Worm (Caenorhabditis elegans) whole organism, L4 larva: ENCODE data around the gene str-3.

Experiments
- D1046.2 ChIP-seq: fragments of 200-800 bp; sonication (Bioruptor generic); IDR thresholded peaks from 2 replicates; pipeline ENCODE4 v1.3.6; 2022; ENCODE audit warnings: missing genetic modification characterization, missing compliant biosample characterization
- F10B5.3 ChIP-seq: sonication (generic microtip); optimal IDR thresholded peaks from 2 replicates; lab custom pipeline; 2016; ENCODE audit warnings: mild to moderate bottlenecking, missing genetic modification characterization, missing compliant biosample characterization
- F26F4.8 ChIP-seq: fragments of 200-800 bp; sonication (Bioruptor generic); conservative IDR thresholded peaks from 2 replicates; pipeline ENCODE4 v1.3.6; 2022; ENCODE audit warnings: missing genetic modification characterization, missing compliant biosample characterization
- F49E8.2 ChIP-seq: sonication (generic microtip); optimal IDR thresholded peaks from 2 replicates; lab custom pipeline; 2016; ENCODE audit warnings: missing compliant biosample characterization, mild to moderate bottlenecking, missing genetic modification characterization, borderline replicate concordance
- Y105C5A.15 ChIP-seq: fragments of 200-800 bp; sonication (Bioruptor generic); IDR thresholded peaks from 2 replicates; pipeline ENCODE4 v1.3.6; 2022; ENCODE audit warnings: missing genetic modification characterization, missing compliant biosample characterization
- Y48G9A.11 ChIP-seq: fragments of 200-800 bp; sonication (Bioruptor generic); IDR thresholded peaks from 2 replicates; pipeline ENCODE4 v1.3.6; 2022; ENCODE audit warnings: missing genetic modification reagents, missing genetic modification characterization, missing compliant biosample characterization
- Y75B8A.6 ChIP-seq: fragments of 200-800 bp; sonication (Bioruptor generic); IDR thresholded peaks from 2 replicates; pipeline ENCODE4 v1.3.6; 2022; ENCODE audit warnings: missing genetic modification reagents, missing genetic modification characterization, missing compliant biosample characterization
- ZK337.2 ChIP-seq: fragments of 200-800 bp; sonication (Bioruptor generic); IDR thresholded peaks from 2 replicates; pipeline ENCODE4 v1.3.6; 2022; ENCODE audit warnings: missing genetic modification reagents, missing genetic modification characterization, missing compliant biosample characterization
- ceh-28 ChIP-seq: fragments of 150-350 bp; optimal IDR thresholded peaks from 2 replicates; lab custom pipeline; 2014; ENCODE audit warnings: missing biosample characterization, missing genetic modification reagents, missing genetic modification characterization
- ceh-44 ChIP-seq: fragments of 200-800 bp; sonication (Bioruptor generic); IDR thresholded peaks from 2 replicates; pipeline ENCODE4 v1.3.6; 2022; ENCODE audit warnings: missing genetic modification reagents, missing genetic modification characterization, missing compliant biosample characterization
- ceh-82 ChIP-seq: sonication (generic microtip); optimal IDR thresholded peaks from 2 replicates; lab custom pipeline; 2017; ENCODE audit warnings: missing biosample characterization, missing genetic modification characterization
- cey-2 ChIP-seq: sonication (generic microtip); optimal IDR thresholded peaks from 3 replicates; lab custom pipeline; 2017; ENCODE audit warnings: missing genetic modification characterization, mild to moderate bottlenecking, missing compliant biosample characterization, antibody characterized with exemption, borderline replicate concordance; ENCODE audit not compliant: insufficient read depth
- ctbp-1 ChIP-seq: fragments of 200-800 bp; sonication (Bioruptor generic); IDR thresholded peaks from 2 replicates; pipeline ENCODE4 v1.3.6; 2022; ENCODE audit warnings: missing genetic modification reagents, missing genetic modification characterization, missing compliant biosample characterization
- daf-12 ChIP-seq: fragments of 150-350 bp; optimal IDR thresholded peaks from 2 replicates; lab custom pipeline; 2014; ENCODE audit warnings: missing biosample characterization, missing genetic modification reagents, missing genetic modification characterization
- daf-8 ChIP-seq: fragments of 200-800 bp; sonication (Bioruptor generic); IDR thresholded peaks from 2 replicates; pipeline ENCODE4 v1.3.6; 2022; ENCODE audit warnings: missing genetic modification characterization, missing compliant biosample characterization
- dmd-9 ChIP-seq: fragments of 200-800 bp; sonication (Bioruptor generic); IDR thresholded peaks from 2 replicates; pipeline ENCODE4 v1.3.6; 2022; ENCODE audit warnings: missing genetic modification reagents, missing genetic modification characterization, missing compliant biosample characterization
- dve-1 ChIP-seq: sonication (generic microtip); optimal IDR thresholded peaks from 2 replicates; lab custom pipeline; 2017; ENCODE audit warnings: antibody characterized with exemption, mild to moderate bottlenecking, missing genetic modification characterization, missing compliant biosample characterization; ENCODE audit not compliant: insufficient read depth
- fos-1 ChIP-seq: fragments of 150-350 bp; optimal IDR thresholded peaks from 2 replicates; lab custom pipeline; 2014; ENCODE audit warnings: missing biosample characterization, missing genetic modification characterization
- hif-1 ChIP-seq, 2 experiments: sonication (generic microtip); optimal IDR thresholded peaks; 2 replicates each; lab custom pipeline; 2016 to 2017; ENCODE audit warnings: missing compliant biosample characterization in 2 of 2, missing genetic modification characterization in 2 of 2, missing genetic modification reagents in 2 of 2, missing genotype in 2 of 2, mild to moderate bottlenecking in 1 of 2
- hlh-11 ChIP-seq: fragments of 200-800 bp; sonication (Bioruptor generic); optimal IDR thresholded peaks from 2 replicates; lab custom pipeline; 2018; ENCODE audit warnings: mild to moderate bottlenecking, missing genetic modification characterization, missing compliant biosample characterization
- hmg-1.1 ChIP-seq: fragments of 200-800 bp; sonication (Bioruptor generic); IDR thresholded peaks from 2 replicates; pipeline ENCODE4 v1.3.6; 2022; ENCODE audit warnings: missing genetic modification reagents, missing genetic modification characterization, missing compliant biosample characterization
- jun-1 ChIP-seq: fragments of 150-350 bp; optimal IDR thresholded peaks from 2 replicates; lab custom pipeline; 2014; ENCODE audit warnings: missing biosample characterization, missing genetic modification reagents, missing genetic modification characterization
- lim-7 ChIP-seq: fragments of 200-800 bp; sonication (Bioruptor generic); IDR thresholded peaks from 2 replicates; pipeline ENCODE4 v1.3.6; 2022; ENCODE audit warnings: missing genetic modification characterization, missing compliant biosample characterization
- lin-1 ChIP-seq: fragments of 200-800 bp; sonication (Bioruptor generic); IDR thresholded peaks from 2 replicates; pipeline ENCODE4 v1.3.6; 2022; ENCODE audit warnings: missing genetic modification reagents, missing genetic modification characterization, missing compliant biosample characterization
- lin-38 ChIP-seq: fragments of 200-800 bp; sonication (Bioruptor generic); IDR thresholded peaks from 2 replicates; pipeline ENCODE4 v1.3.6; 2022; ENCODE audit warnings: missing genetic modification reagents, missing genetic modification characterization, missing compliant biosample characterization
- lir-3 ChIP-seq: sonication (generic microtip); optimal IDR thresholded peaks from 2 replicates; lab custom pipeline; 2016; ENCODE audit warnings: mild to moderate bottlenecking, missing genetic modification characterization, missing compliant biosample characterization
- lsy-2 ChIP-seq, 2 experiments: fragments of 150-350 bp in 1 of 2; sonication (generic microtip) in 1 of 2; optimal IDR thresholded peaks; 2 replicates each; lab custom pipeline; 2014 to 2017; ENCODE audit warnings: missing biosample characterization in 2 of 2, missing genetic modification characterization in 2 of 2
- madf-9 ChIP-seq: fragments of 200-800 bp; sonication (Bioruptor generic); conservative IDR thresholded peaks from 2 replicates; pipeline ENCODE4 v1.3.6; 2022; ENCODE audit warnings: missing genetic modification reagents, missing genetic modification characterization, missing compliant biosample characterization
- mdl-1 ChIP-seq, 2 experiments: fragments of 150-350 bp in 1 of 2; sonication (generic microtip) in 1 of 2; optimal IDR thresholded peaks; 2 replicates each; lab custom pipeline; 2014 to 2017; ENCODE audit warnings: missing biosample characterization in 2 of 2, missing genetic modification characterization in 2 of 2
- mdt-29 ChIP-seq: fragments of 200-800 bp; sonication (Bioruptor generic); IDR thresholded peaks from 2 replicates; pipeline ENCODE4 v1.3.6; 2022; ENCODE audit warnings: missing genetic modification reagents, missing genetic modification characterization, missing compliant biosample characterization
- mes-2 ChIP-seq: sonication (generic microtip); optimal IDR thresholded peaks from 2 replicates; lab custom pipeline; 2016; ENCODE audit warnings: missing genotype, mild to moderate bottlenecking, missing genetic modification characterization, missing compliant biosample characterization; ENCODE audit not compliant: poor library complexity, severe bottlenecking
- nhr-10 ChIP-seq: fragments of 150-350 bp; optimal IDR thresholded peaks from 2 replicates; lab custom pipeline; 2014; ENCODE audit warnings: missing biosample characterization, missing genetic modification characterization
- nhr-102 ChIP-seq: sonication (generic microtip); optimal IDR thresholded peaks from 2 replicates; lab custom pipeline; 2016; ENCODE audit warnings: mild to moderate bottlenecking, missing genetic modification characterization, moderate library complexity, missing compliant biosample characterization
- nhr-111 ChIP-seq: fragments of 200-800 bp; sonication (Bioruptor generic); optimal IDR thresholded peaks from 2 replicates; lab custom pipeline; 2018; ENCODE audit warnings: mild to moderate bottlenecking, missing genetic modification characterization, missing compliant biosample characterization
- nhr-237 ChIP-seq: sonication (generic microtip); optimal IDR thresholded peaks from 2 replicates; lab custom pipeline; 2017; ENCODE audit warnings: missing biosample characterization, missing genetic modification characterization
- nhr-6 ChIP-seq: fragments of 150-350 bp; optimal IDR thresholded peaks from 2 replicates; lab custom pipeline; 2014; ENCODE audit warnings: missing biosample characterization, missing genetic modification characterization
- nhr-76 ChIP-seq: fragments of 150-350 bp; optimal IDR thresholded peaks from 2 replicates; lab custom pipeline; 2014; ENCODE audit warnings: missing biosample characterization, missing genetic modification characterization
- nhr-77 ChIP-seq: fragments of 150-350 bp; optimal IDR thresholded peaks from 2 replicates; lab custom pipeline; 2014; ENCODE audit warnings: missing biosample characterization, missing genetic modification characterization
- pha-4 ChIP-seq, 2 experiments: fragments of 150-350 bp in 1 of 2; fragments of 200-800 bp in 1 of 2; sonication (Bioruptor generic) in 1 of 2; IDR thresholded peaks in 1 of 2; optimal IDR thresholded peaks in 1 of 2; 2 replicates each; pipeline versions ENCODE4 v1.3.6 to Lab custom; 2014 to 2022; ENCODE audit warnings: missing genetic modification characterization in 2 of 2, missing genetic modification reagents in 2 of 2, missing biosample characterization in 1 of 2, missing compliant biosample characterization in 1 of 2
- pqm-1 ChIP-seq: sonication (generic microtip); optimal IDR thresholded peaks from 2 replicates; lab custom pipeline; 2017; ENCODE audit warnings: missing biosample characterization, missing genetic modification characterization
- saeg-2 ChIP-seq: fragments of 200-800 bp; sonication (Bioruptor generic); IDR thresholded peaks from 2 replicates; pipeline ENCODE4 v1.3.6; 2022; ENCODE audit warnings: missing genetic modification reagents, missing genetic modification characterization, missing compliant biosample characterization
- set-16 ChIP-seq: fragments of 200-800 bp; sonication (Bioruptor generic); IDR thresholded peaks from 2 replicates; pipeline ENCODE4 v1.3.6; 2022; ENCODE audit warnings: missing genetic modification reagents, missing genetic modification characterization, missing compliant biosample characterization
- spr-1 ChIP-seq: sonication (generic microtip); optimal IDR thresholded peaks from 2 replicates; lab custom pipeline; 2016; ENCODE audit warnings: mild to moderate bottlenecking, missing genetic modification characterization, missing compliant biosample characterization
- tag-97 ChIP-seq: fragments of 200-800 bp; sonication (Bioruptor generic); IDR thresholded peaks from 2 replicates; pipeline ENCODE4 v1.3.6; 2022; ENCODE audit warnings: missing genetic modification characterization, missing compliant biosample characterization
- unc-39 ChIP-seq: sonication (generic microtip); optimal IDR thresholded peaks from 2 replicates; lab custom pipeline; 2017; ENCODE audit warnings: missing biosample characterization, missing genetic modification characterization
- zfp-2 ChIP-seq: sonication (generic microtip); optimal IDR thresholded peaks from 2 replicates; lab custom pipeline; 2016; ENCODE audit warnings: mild to moderate bottlenecking, missing genetic modification characterization, missing compliant biosample characterization
- zip-11 ChIP-seq: fragments of 200-800 bp; sonication (Bioruptor generic); IDR thresholded peaks from 2 replicates; pipeline ENCODE4 v1.3.6; 2022; ENCODE audit warnings: missing genetic modification characterization, missing compliant biosample characterization
- ztf-11 ChIP-seq: fragments of 150-350 bp; optimal IDR thresholded peaks from 2 replicates; lab custom pipeline; 2014; ENCODE audit warnings: missing biosample characterization, missing genetic modification characterization
- ztf-7 ChIP-seq: fragments of 150-350 bp; optimal IDR thresholded peaks from 2 replicates; lab custom pipeline; 2014; ENCODE audit warnings: missing biosample characterization, missing genetic modification characterization

str-3 gene

DNA sequence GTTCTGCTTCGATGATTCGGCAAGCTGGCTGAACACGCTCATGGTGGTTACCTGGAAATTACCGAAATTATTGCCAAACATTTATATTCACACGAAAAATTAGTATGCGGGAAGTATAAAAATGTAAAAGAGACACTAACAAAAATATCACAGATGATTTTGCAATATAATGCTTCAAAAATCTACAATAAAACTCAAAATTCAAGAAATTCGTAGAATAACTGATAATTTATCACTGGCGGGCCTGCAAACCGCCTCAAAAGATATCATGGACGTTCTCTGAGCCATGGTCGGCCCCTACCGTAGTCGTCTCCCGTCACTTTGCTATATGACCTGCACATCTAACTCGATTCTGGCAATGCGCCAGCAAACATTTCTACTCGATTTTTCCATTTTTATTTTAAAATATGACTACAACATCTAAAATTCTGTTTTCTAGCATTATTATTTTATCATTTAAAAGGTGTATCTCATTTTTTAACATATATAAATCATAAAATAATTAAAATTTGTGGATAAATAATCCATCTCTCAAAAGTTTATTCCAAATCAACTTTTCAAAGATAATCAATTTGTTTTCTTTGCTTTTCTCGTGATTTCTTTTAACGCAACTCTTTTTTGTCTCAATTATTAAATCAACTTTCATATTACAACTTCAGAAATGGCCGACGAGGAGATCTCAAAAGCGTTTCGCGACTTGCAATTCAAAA lies 49.4 kb upstream of the str-3 start, which contains the start of the genes F01G4.6 and pfd-1 (continued):
- TF ChIP-seq nhr-237 (tag; lab: Kevin White, UChicago) (no peak), F26F4.8 (no peak), F10B5.3 (tag; lab: Kevin White, UChicago) (peak; percentile 33), ceh-82 (tag; lab: Kevin White, UChicago) (no peak), madf-9 (no peak), jun-1 (tag; lab: Kevin White, UChicago) (peak; percentile 83), ceh-28 (no peak), zfp-2 (tag; lab: Kevin White, UChicago) (peak; percentile 97), set-16 (GFP tag; lab: Robert Waterston, UW) (peak; percentile 18; the same call in 1 of the 2 replicates), mdt-29 (peak; percentile 49; the same call in 1 of the 2 replicates), lim-7 (GFP tag; lab: Robert Waterston, UW) (no peak), ceh-44 (GFP tag; lab: Robert Waterston, UW) (no peak), unc-39 (no peak), lin-38 (peak; percentile 84), nhr-111 (GFP tag; lab: Kevin White, UChicago) (no peak), D1046.2 (no peak), hlh-11 (peak; percentile 92), saeg-2 (GFP tag; lab: Robert Waterston, UW) (no peak; the same call in 1 of the 2 replicates), dmd-9 (no peak), daf-12 (no peak), fos-1 (tag; lab: Kevin White, UChicago) (no peak), nhr-102 (tag; lab: Kevin White, UChicago) (peak; percentile 83), ztf-11 (tag; lab: Kevin White, UChicago) (no peak), spr-1 (tag; lab: Kevin White, UChicago) (peak; percentile 42), pha-4 (GFP tag; IDR thresholded peaks at IDR 0.05; lab: Robert Waterston, UW) (peak; percentile 85), pha-4 (tag; optimal IDR thresholded peaks at IDR 0.05; lab: Kevin White, UChicago) (peak; percentile 74), zip-11 (no peak), nhr-76 (peak; percentile 53), mes-2 (peak; percentile 93), F49E8.2 (tag; lab: Kevin White, UChicago) (no peak), daf-8 (GFP tag; lab: Robert Waterston, UW) (no peak), lsy-2 (tag; optimal IDR thresholded peaks at IDR 0.05; lab: Kevin White, UChicago) (peak; percentile 96 to 99), ZK337.2 (no peak), mdl-1 (tag; optimal IDR thresholded peaks at IDR 0.05; lab: Kevin White, UChicago) (peak in 1 of 2 experiments; percentile 60), nhr-6 (peak; percentile 92), Y105C5A.15 (no peak), nhr-10 (tag; lab: Kevin White, UChicago) (no peak), dve-1 (tag; lab: Kevin White, UChicago) (peak; percentile 99), Y75B8A.6 (GFP tag; lab: Robert Waterston, UW) (0 out of 2 replicates have a peak, but pooled peaks have one; percentile 47), Y48G9A.11 (GFP tag; lab: Robert Waterston, UW) (no peak), nhr-77 (tag; lab: Kevin White, UChicago) (peak; percentile 94), hmg-1.1 (GFP tag; lab: Robert Waterston, UW) (peak; percentile 87), ctbp-1 (GFP tag; lab: Robert Waterston, UW) (peak; percentile 69; the same call in 1 of the 2 replicates), pqm-1 (peak; percentile 9), ztf-7 (tag; lab: Kevin White, UChicago) (no peak), cey-2 (tag; lab: Kevin White, UChicago) (no peak), lin-1 (GFP tag; lab: Robert Waterston, UW) (peak; percentile 90), lir-3 (tag; lab: Kevin White, UChicago) (no peak), hif-1 (tag; optimal IDR thresholded peaks at IDR 0.05; lab: Kevin White, UChicago) (peak; percentile 29 to 89), tag-97 (no peak)
